Worm (Caenorhabditis elegans) whole organism, L2 larva: ENCODE data around the gene C31H1.5.

Experiments
- C34F6.9 ChIP-seq: fragments of 150-350 bp; optimal IDR thresholded peaks from 2 replicates; lab custom pipeline; 2014; ENCODE audit warnings: missing biosample characterization, missing genetic modification characterization
- F13H6.1 ChIP-seq: sonication (generic microtip); optimal IDR thresholded peaks from 2 replicates; lab custom pipeline; 2016; ENCODE audit warnings: missing genetic modification characterization, missing compliant biosample characterization
- Y55F3AM.14 ChIP-seq: fragments of 200-800 bp; sonication (Bioruptor generic); optimal IDR thresholded peaks from 2 replicates; lab custom pipeline; 2018; ENCODE audit warnings: mild to moderate bottlenecking, missing genetic modification characterization, missing compliant biosample characterization
- ZK546.5 ChIP-seq: sonication (generic microtip); optimal IDR thresholded peaks from 2 replicates; lab custom pipeline; 2017; ENCODE audit warnings: missing biosample characterization, missing genetic modification characterization
- aly-2 ChIP-seq: fragments of 150-350 bp; optimal IDR thresholded peaks from 2 replicates; lab custom pipeline; 2014; ENCODE audit warnings: missing biosample characterization, missing genetic modification characterization
- ama-1 ChIP-seq: fragments of 150-350 bp; optimal IDR thresholded peaks from 2 replicates; lab custom pipeline; 2018; ENCODE audit warnings: inconsistent platforms
- blmp-1 ChIP-seq: sonication (generic microtip); optimal IDR thresholded peaks from 2 replicates; lab custom pipeline; 2017; ENCODE audit warnings: missing genetic modification characterization, mild to moderate bottlenecking, missing compliant biosample characterization, antibody characterized with exemption, moderate library complexity; ENCODE audit not compliant: insufficient read depth
- ceh-82 ChIP-seq: fragments of 150-350 bp; optimal IDR thresholded peaks from 2 replicates; lab custom pipeline; 2014; ENCODE audit warnings: missing biosample characterization, missing genetic modification characterization
- crh-2 ChIP-seq: sonication (generic microtip); optimal IDR thresholded peaks from 2 replicates; lab custom pipeline; 2017; ENCODE audit warnings: missing biosample characterization, missing genetic modification characterization
- dmd-4 ChIP-seq: sonication (generic microtip); optimal IDR thresholded peaks from 2 replicates; lab custom pipeline; 2017; ENCODE audit warnings: missing biosample characterization, missing genetic modification characterization
- egl-27 ChIP-seq: sonication (generic microtip); optimal IDR thresholded peaks from 3 replicates; lab custom pipeline; 2017; ENCODE audit warnings: missing biosample characterization, missing genetic modification reagents, missing genetic modification characterization
- fos-1 ChIP-seq: fragments of 150-350 bp; optimal IDR thresholded peaks from 2 replicates; lab custom pipeline; 2014; ENCODE audit warnings: missing biosample characterization, missing genetic modification characterization
- gmeb-1 ChIP-seq: fragments of 150-350 bp; optimal IDR thresholded peaks from 2 replicates; lab custom pipeline; 2014; ENCODE audit warnings: missing biosample characterization, missing genetic modification characterization
- lin-11 ChIP-seq: fragments of 150-350 bp; sonication (generic microtip); optimal IDR thresholded peaks from 2 replicates; lab custom pipeline; 2014; ENCODE audit warnings: missing biosample characterization, missing genetic modification characterization, inconsistent platforms, mixed read lengths
- lin-13 ChIP-seq: fragments of 150-350 bp; optimal IDR thresholded peaks from 2 replicates; lab custom pipeline; 2014; ENCODE audit warnings: missing biosample characterization, missing genetic modification reagents, missing genetic modification characterization
- lin-39 ChIP-seq: fragments of 150-350 bp; optimal IDR thresholded peaks from 2 replicates; lab custom pipeline; 2014; ENCODE audit warnings: missing biosample characterization, missing genetic modification reagents, missing genetic modification characterization
- lsy-2 ChIP-seq, 2 experiments: fragments of 150-350 bp in 1 of 2; sonication (generic microtip) in 1 of 2; optimal IDR thresholded peaks; 2 replicates each; lab custom pipeline; 2014 to 2017; ENCODE audit warnings: missing biosample characterization in 2 of 2, missing genetic modification characterization in 2 of 2
- mab-5 ChIP-seq: fragments of 150-350 bp; optimal IDR thresholded peaks from 2 replicates; lab custom pipeline; 2014; ENCODE audit warnings: missing biosample characterization, missing genetic modification characterization
- mdl-1 ChIP-seq, 2 experiments: fragments of 150-350 bp in 1 of 2; sonication (generic microtip) in 1 of 2; optimal IDR thresholded peaks; 2 replicates each; lab custom pipeline; 2017; ENCODE audit warnings: missing biosample characterization in 2 of 2, missing genetic modification characterization in 2 of 2
- nhr-10 ChIP-seq: sonication (generic microtip); optimal IDR thresholded peaks from 2 replicates; lab custom pipeline; 2017; ENCODE audit warnings: missing biosample characterization, missing genetic modification characterization
- nhr-11 ChIP-seq: fragments of 150-350 bp; optimal IDR thresholded peaks from 2 replicates; lab custom pipeline; 2014; ENCODE audit warnings: missing biosample characterization, missing genetic modification characterization
- nhr-12 ChIP-seq: fragments of 150-350 bp; optimal IDR thresholded peaks from 2 replicates; lab custom pipeline; 2014; ENCODE audit warnings: missing biosample characterization, missing genetic modification characterization
- nhr-129 ChIP-seq: fragments of 150-350 bp; optimal IDR thresholded peaks from 2 replicates; lab custom pipeline; 2014; ENCODE audit warnings: missing biosample characterization, missing genetic modification characterization
- nhr-21 ChIP-seq: fragments of 150-350 bp; optimal IDR thresholded peaks from 2 replicates; lab custom pipeline; 2014; ENCODE audit warnings: missing biosample characterization, missing genetic modification characterization
- nhr-23 ChIP-seq: fragments of 150-350 bp; optimal IDR thresholded peaks from 2 replicates; lab custom pipeline; 2014; ENCODE audit warnings: missing biosample characterization, missing genetic modification reagents, missing genetic modification characterization
- nhr-237 ChIP-seq: fragments of 150-350 bp; optimal IDR thresholded peaks from 2 replicates; lab custom pipeline; 2014; ENCODE audit warnings: missing biosample characterization, missing genetic modification characterization
- nhr-25 ChIP-seq: fragments of 150-350 bp; sonication (generic microtip); optimal IDR thresholded peaks from 3 replicates; lab custom pipeline; 2014; ENCODE audit warnings: missing biosample characterization, missing genetic modification characterization
- nhr-6 ChIP-seq: fragments of 150-350 bp; optimal IDR thresholded peaks from 2 replicates; lab custom pipeline; 2014; ENCODE audit warnings: missing biosample characterization, missing genetic modification characterization
- sma-3 ChIP-seq: sonication (generic microtip); optimal IDR thresholded peaks from 2 replicates; lab custom pipeline; 2016; ENCODE audit warnings: missing genetic modification reagents, missing genetic modification characterization, missing compliant biosample characterization
- sma-9 ChIP-seq, 2 experiments: fragments of 150-350 bp in 1 of 2; sonication (generic microtip) in 1 of 2; optimal IDR thresholded peaks; 2 replicates each; lab custom pipeline; 2014 to 2016; ENCODE audit warnings: missing genetic modification characterization in 2 of 2, mild to moderate bottlenecking in 1 of 2, missing biosample characterization in 1 of 2, missing compliant biosample characterization in 1 of 2, missing genetic modification reagents in 1 of 2, moderate library complexity in 1 of 2
- snpc-4 ChIP-seq: fragments of 150-350 bp; optimal IDR thresholded peaks from 2 replicates; lab custom pipeline; 2014; ENCODE audit warnings: missing biosample characterization, missing genetic modification characterization
- unc-39 ChIP-seq: fragments of 150-350 bp; optimal IDR thresholded peaks from 2 replicates; lab custom pipeline; 2014; ENCODE audit warnings: missing biosample characterization, missing genetic modification characterization
- unc-62 ChIP-seq: fragments of 150-350 bp; optimal IDR thresholded peaks from 2 replicates; lab custom pipeline; 2014; ENCODE audit warnings: missing biosample characterization, missing genetic modification reagents, missing genetic modification characterization
- ztf-1 ChIP-seq: fragments of 200-800 bp; sonication (Bioruptor generic); conservative IDR thresholded peaks from 2 replicates; pipeline ENCODE4 v1.3.6; 2022; ENCODE audit warnings: missing genetic modification characterization, missing compliant biosample characterization
- ztf-11 ChIP-seq: sonication (generic microtip); optimal IDR thresholded peaks from 2 replicates; lab custom pipeline; 2017; ENCODE audit warnings: missing biosample characterization, missing genetic modification characterization

C31H1.5 gene

DNA sequence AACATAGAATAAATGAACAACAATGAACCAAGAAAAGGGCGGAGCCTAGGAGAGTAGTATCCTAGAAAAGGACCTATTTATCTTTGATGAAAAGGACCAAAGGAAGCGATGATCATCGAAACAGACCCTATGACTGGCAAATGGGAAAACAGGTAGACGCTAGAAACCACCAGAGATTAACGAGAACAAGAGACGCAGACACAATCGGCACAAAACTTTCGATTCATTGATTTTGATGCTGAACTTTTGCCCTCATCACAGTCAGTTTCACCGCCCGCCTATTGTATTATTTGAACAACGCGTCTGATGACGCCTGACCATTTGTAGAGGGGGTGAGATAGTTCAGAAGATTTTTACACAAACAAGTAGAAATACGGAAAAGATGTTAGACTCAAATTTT is 30.9 kb downstream of the C31H1.5 start (continued):
- TF ChIP-seq Y55F3AM.14 (GFP tag; lab: Kevin White, UChicago) (no peak), nhr-10 (no peak), lin-13 (GFP tag; lab: Kevin White, UChicago) (no peak), gmeb-1 (tag; lab: Kevin White, UChicago) (peak; percentile 18), ztf-11 (tag; lab: Kevin White, UChicago) (no peak), lsy-2 (tag; optimal IDR thresholded peaks at IDR 0.05; lab: Kevin White, UChicago) (no peak), blmp-1 (tag; lab: Kevin White, UChicago) (peak; percentile 93), unc-62 (GFP tag; lab: Kevin White, UChicago) (no peak), nhr-237 (tag; lab: Kevin White, UChicago) (no peak), ceh-82 (tag; lab: Kevin White, UChicago) (no peak), ZK546.5 (tag; lab: Kevin White, UChicago) (no peak), egl-27 (peak; percentile 17), nhr-11 (tag; lab: Kevin White, UChicago) (no peak), dmd-4 (tag; lab: Kevin White, UChicago) (no peak), ztf-1 (GFP tag; lab: Robert Waterston, UW) (no peak), F13H6.1 (peak; percentile 1), lin-11 (tag; lab: Kevin White, UChicago) (no peak), C34F6.9 (tag; lab: Kevin White, UChicago) (no peak), ama-1 (no peak), fos-1 (tag; lab: Kevin White, UChicago) (peak; percentile 52), nhr-6 (tag; lab: Kevin White, UChicago) (no peak), nhr-12 (tag; lab: Kevin White, UChicago) (no peak)

DNA sequence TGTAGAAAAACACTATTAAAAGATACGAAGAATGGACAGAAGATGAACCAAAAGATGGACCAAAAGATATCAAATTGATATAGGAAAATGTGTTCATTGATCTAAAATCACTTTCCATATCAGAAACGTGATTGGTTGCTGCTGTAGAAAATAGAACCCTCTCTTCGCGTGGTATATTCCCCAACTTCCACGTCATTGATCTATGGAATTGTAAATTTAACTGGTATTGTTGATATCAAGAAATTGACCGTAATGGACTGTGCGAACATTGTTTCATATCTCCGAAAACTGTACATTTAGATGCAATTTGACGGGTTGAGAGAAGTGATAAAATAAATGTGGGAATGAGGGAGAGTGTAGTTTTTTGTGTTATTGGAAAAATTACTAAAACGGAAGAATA is 32.2 kb downstream of the C31H1.5 start:
- TF ChIP-seq egl-27, result peak; percentile 51
- TF ChIP-seq sma-9 (GFP tag; optimal IDR thresholded peaks at IDR 0.05; lab: Kevin White, UChicago), result peak; percentile 98
- TF ChIP-seq sma-9 (tag; optimal IDR thresholded peaks at IDR 0.05; lab: Kevin White, UChicago), result no peak
- TF ChIP-seq nhr-6 (tag; lab: Kevin White, UChicago), result peak; percentile 68
- TF ChIP-seq nhr-23, result no peak
- peak; percentile 95 for TF ChIP-seq blmp-1 (tag; lab: Kevin White, UChicago)
- peak; percentile 97 for TF ChIP-seq nhr-21 (tag; lab: Kevin White, UChicago)
- peak in 1 of 2 experiments; percentile 14 for TF ChIP-seq lsy-2 (tag; optimal IDR thresholded peaks at IDR 0.05; lab: Kevin White, UChicago)
- no peak for TF ChIP-seq nhr-12 (tag; lab: Kevin White, UChicago)
- TF ChIP-seq crh-2 (tag; lab: Kevin White, UChicago), result peak; percentile 88
- TF ChIP-seq ceh-82 (tag; lab: Kevin White, UChicago), result no peak
- TF ChIP-seq sma-3 (GFP tag; lab: Kevin White, UChicago), result peak; percentile 81
- peak in 1 of 2 experiments; percentile 16 for TF ChIP-seq mdl-1 (tag; optimal IDR thresholded peaks at IDR 0.05; lab: Kevin White, UChicago)
- TF ChIP-seq nhr-25, result peak; percentile 88
- peak; percentile 0 for TF ChIP-seq gmeb-1 (tag; lab: Kevin White, UChicago)
- peak; percentile 67 for TF ChIP-seq fos-1 (tag; lab: Kevin White, UChicago)
- TF ChIP-seq, all 48 proteins: peak for 12

DNA sequence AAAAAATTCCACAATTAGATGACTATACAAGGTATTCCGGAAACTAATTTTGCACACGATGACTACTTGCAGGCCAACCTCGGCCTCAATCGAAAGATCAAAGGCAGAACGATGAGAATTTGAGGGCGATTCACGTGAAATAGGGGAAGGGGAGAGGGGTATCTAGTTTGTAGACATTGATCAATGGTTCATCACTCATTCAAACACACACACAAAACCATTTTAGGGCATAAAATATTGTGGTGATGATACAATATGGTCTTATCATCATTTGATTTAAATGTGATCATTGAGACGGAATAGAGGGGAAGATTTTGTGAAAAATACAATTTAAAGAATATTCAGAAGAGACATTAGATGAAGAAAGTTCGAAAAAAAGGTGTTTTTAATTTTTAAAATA is 33.8 kb downstream of the C31H1.5 start:
- TF ChIP-seq nhr-21 (tag; lab: Kevin White, UChicago) (peak; percentile 36), nhr-129 (tag; lab: Kevin White, UChicago) (peak; percentile 34), sma-9 (GFP tag; optimal IDR thresholded peaks at IDR 0.05; lab: Kevin White, UChicago) (peak; percentile 88), sma-9 (tag; optimal IDR thresholded peaks at IDR 0.05; lab: Kevin White, UChicago) (no peak), fos-1 (tag; lab: Kevin White, UChicago) (peak; percentile 82), gmeb-1 (tag; lab: Kevin White, UChicago) (peak; percentile 4), mab-5 (no peak), lin-13 (GFP tag; lab: Kevin White, UChicago) (no peak), unc-39 (tag; lab: Kevin White, UChicago) (no peak), snpc-4 (no peak), nhr-25 (peak; percentile 43), F13H6.1 (peak; percentile 11), crh-2 (tag; lab: Kevin White, UChicago) (peak; percentile 50)

DNA sequence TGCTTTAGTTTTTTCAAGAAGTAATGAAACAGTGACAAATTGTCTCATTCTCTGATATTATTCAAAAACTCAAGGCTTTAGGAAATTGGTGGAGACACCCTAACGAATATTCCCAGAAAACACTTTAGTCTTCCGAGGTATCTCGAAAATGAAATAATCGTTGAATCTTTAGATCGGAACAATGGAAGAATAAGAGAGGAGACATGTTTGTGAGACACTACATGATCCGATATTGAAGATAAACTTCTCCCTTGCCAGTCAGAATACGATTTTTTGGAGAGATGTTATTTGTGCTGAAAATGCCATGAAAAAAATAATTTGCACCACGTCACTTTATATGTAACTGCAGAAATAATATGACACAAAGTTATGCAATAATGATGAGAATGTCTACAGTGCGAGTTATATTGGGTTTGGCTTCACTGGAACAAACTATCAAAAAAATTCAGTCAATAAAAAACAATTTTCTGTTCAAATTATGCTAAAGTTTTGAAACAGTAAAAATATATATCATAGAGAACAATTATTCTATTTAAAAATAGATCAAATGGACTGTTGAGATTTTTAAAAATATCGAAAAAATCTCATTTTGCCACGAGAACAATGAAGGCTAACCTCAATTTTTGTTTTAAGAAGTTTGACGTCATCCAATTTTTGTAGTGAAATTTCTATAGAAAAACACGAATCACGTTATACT is 35.2 kb downstream of the C31H1.5 start:
- TF ChIP-seq lin-39 (tag; lab: Kevin White, UChicago) (no peak), blmp-1 (tag; lab: Kevin White, UChicago) (no peak), F13H6.1 (no peak), lin-13 (GFP tag; lab: Kevin White, UChicago) (no peak), aly-2 (tag; lab: Kevin White, UChicago) (no peak), sma-9 (GFP tag; optimal IDR thresholded peaks at IDR 0.05; lab: Kevin White, UChicago) (peak; percentile 13), sma-9 (tag; optimal IDR thresholded peaks at IDR 0.05; lab: Kevin White, UChicago) (no peak), unc-62 (GFP tag; lab: Kevin White, UChicago) (no peak)
